Worm (Caenorhabditis elegans): ENCODE results near the gene T23F11.2.

DNA sequence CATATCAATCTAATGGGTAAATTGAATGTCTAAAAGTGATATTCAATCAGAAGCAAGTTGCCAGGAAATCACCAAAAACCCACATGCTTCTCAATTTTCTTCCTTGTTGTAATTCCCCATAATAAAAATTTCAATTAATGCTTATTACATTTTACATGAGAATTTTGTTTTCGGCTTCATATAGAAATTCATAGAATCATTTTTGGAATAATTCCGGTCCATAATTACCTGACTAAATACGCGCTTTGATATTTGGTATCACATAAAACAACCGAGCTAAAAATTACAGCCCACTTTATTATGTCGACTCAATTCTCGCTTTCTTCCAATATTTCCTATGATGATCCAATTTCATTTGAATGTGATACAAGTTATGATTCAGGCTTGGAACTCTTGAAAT is 16.6 kb upstream of the T23F11.2 start, which contains the start of gene srg-13:
- no peak for TF ChIP-seq ceh-82 (tag; optimal IDR thresholded peaks at IDR 0.05)
- no peak for TF ChIP-seq unc-62 (GFP tag; optimal IDR thresholded peaks at IDR 0.05)
- TF ChIP-seq snpc-4 (tag; optimal IDR thresholded peaks at IDR 0.05) = no peak
- TF ChIP-seq daf-12 (tag; optimal IDR thresholded peaks at IDR 0.05) = no peak
- TF ChIP-seq lsy-12 (tag; optimal IDR thresholded peaks at IDR 0.05) = no peak
